Fruit fly (Drosophila melanogaster) whole organism: Measurements from ENCODE around the gene CG13001.

Experiments
- CG8478 ChIP-seq: fragments of >200 bp; optimal IDR thresholded peaks from 2 replicates; lab custom pipeline; 2018; ENCODE audit warnings: inconsistent platforms
- Dll ChIP-seq: fragments of >200 bp; optimal IDR thresholded peaks from 2 replicates; lab custom pipeline; 2017
- EcR ChIP-seq, 2 experiments: fragments of >200 bp; optimal IDR thresholded peaks; 2 replicates each; lab custom pipeline; 2017; ENCODE audit warnings: missing biosample characterization in 2 of 2, missing genetic modification characterization in 2 of 2, missing genetic modification reagents in 2 of 2
- pan ChIP-seq: fragments of >200 bp; optimal IDR thresholded peaks from 2 replicates; lab custom pipeline; 2017
- psq ChIP-seq: fragments of >200 bp; optimal IDR thresholded peaks from 2 replicates; lab custom pipeline; 2017
- usp ChIP-seq: fragments of >200 bp; optimal IDR thresholded peaks from 2 replicates; lab custom pipeline; 2017; ENCODE audit warnings: missing biosample characterization, missing genetic modification characterization, mixed read lengths

DNA sequence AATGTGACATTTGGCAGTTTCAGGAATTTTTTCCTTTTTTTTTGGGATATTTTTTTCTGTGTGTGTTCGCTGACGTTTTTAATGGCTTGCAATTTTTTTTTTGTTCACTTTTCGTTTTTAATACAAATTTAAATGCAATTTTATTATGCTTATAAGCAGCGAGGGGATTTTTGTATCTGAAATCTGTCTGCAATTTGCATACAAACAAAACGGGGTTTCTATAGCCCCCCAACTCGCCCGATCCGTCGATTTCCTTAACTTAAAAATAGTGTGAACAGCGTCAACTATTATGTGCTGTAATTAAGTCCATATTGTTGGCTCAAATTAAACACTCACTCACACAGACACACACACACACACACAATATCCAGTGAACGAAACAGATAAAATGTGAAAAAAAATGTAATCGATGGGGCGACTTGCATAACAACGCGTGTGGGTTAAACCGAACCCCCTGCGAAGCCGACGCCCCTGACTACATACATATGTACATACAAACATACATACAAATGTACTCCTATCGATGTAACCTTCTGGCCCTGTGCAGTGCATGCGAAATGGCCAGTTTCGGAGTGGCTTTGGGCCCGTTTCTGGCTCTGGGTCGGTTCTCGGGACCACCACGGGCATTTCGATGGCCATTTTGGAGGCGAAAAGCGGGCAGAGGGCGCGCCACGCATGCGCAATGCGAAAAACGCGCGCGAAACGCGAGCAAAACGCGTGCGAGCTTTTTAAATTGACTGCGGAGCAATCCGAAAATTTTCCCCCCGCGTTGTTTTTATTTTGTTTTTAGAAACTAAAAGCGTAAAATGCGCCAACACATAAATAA is 10.5 kb downstream of the CG13001 start:
- TF ChIP-seq psq (lab: Kevin White, UChicago) (no peak), pan (lab: Kevin White, UChicago) (no peak), usp (GFP tag; lab: Kevin White, UChicago) (no peak), Dll (no peak), CG8478 (lab: Kevin White, UChicago) (no peak), EcR (GFP tag; optimal IDR thresholded peaks at IDR 0.05; lab: Kevin White, UChicago) (no peak)
